Fruit fly (Drosophila melanogaster): ENCODE data around the gene CG44290.

Gene CG44290

dm6 chr3R:27407049-27407448 lies 33.7 kb downstream of the CG44290 start (continued):
- TF ChIP-seq CG6272 (GFP tag; IDR thresholded peaks at IDR 0.05) (peak; percentile 73), CG10959 (GFP tag; IDR thresholded peaks at IDR 0.05) (no peak; the same call in 1 of the 2 replicates), scrt (GFP tag; optimal IDR thresholded peaks at IDR 0.05) (peak; percentile 70), CG10462 (GFP tag; optimal IDR thresholded peaks at IDR 0.05) (no peak), CG12104 (GFP tag; optimal IDR thresholded peaks at IDR 0.05) (peak; percentile 30), CG18599 (GFP tag; optimal IDR thresholded peaks at IDR 0.05) (peak; percentile 78), CG4820 (GFP tag; optimal IDR thresholded peaks at IDR 0.05) (peak; percentile 16), Aef1 (GFP tag; IDR thresholded peaks at IDR 0.05) (peak; percentile 87), inv (GFP tag; IDR thresholded peaks at IDR 0.05; ENCODE audit: partially characterized antibody) (no peak), CG16815 (GFP tag; optimal IDR thresholded peaks at IDR 0.05) (peak; percentile 39), CG8089 (GFP tag; optimal IDR thresholded peaks at IDR 0.05) (no peak), Antp (GFP tag; optimal IDR thresholded peaks at IDR 0.05) (peak; percentile 70), CG11456 (GFP tag; IDR thresholded peaks at IDR 0.05) (peak; percentile 89), pita (GFP tag; optimal IDR thresholded peaks at IDR 0.05) (no peak), kni (GFP tag; optimal IDR thresholded peaks at IDR 0.05) (no peak), tx (GFP tag; optimal IDR thresholded peaks at IDR 0.05) (peak; percentile 66), CG7745 (tag; optimal IDR thresholded peaks at IDR 0.05) (no peak), Gug (GFP tag; IDR thresholded peaks at IDR 0.05) (peak; percentile 75), Dip3 (GFP tag; optimal IDR thresholded peaks at IDR 0.05) (peak; percentile 75), Chrac-16 (GFP tag; optimal IDR thresholded peaks at IDR 0.05) (peak; percentile 63), CrebB (tag; optimal IDR thresholded peaks at IDR 0.05) (peak; percentile 50), ab (GFP tag; optimal IDR thresholded peaks at IDR 0.05) (peak; percentile 31), lbe (GFP tag; optimal IDR thresholded peaks at IDR 0.05) (no peak), CG12299 (tag; optimal IDR thresholded peaks at IDR 0.05) (peak; percentile 8), maf-S (GFP tag; optimal IDR thresholded peaks at IDR 0.05) (peak; percentile 54), D19B (GFP tag; optimal IDR thresholded peaks at IDR 0.05) (peak; percentile 64), CG16779 (GFP tag; IDR thresholded peaks at IDR 0.05) (peak; percentile 86), zfh1 (GFP tag; IDR thresholded peaks at IDR 0.05) (peak; percentile 76), CG4424 (GFP tag; optimal IDR thresholded peaks at IDR 0.05) (peak; percentile 56), CG9215 (GFP tag; IDR thresholded peaks at IDR 0.05) (peak; percentile 82), CG6254 (GFP tag; optimal IDR thresholded peaks at IDR 0.05) (no peak), lmd (GFP tag; IDR thresholded peaks at IDR 0.05) (peak; percentile 93), crc (GFP tag; optimal IDR thresholded peaks at IDR 0.05) (peak; percentile 44), ato (GFP tag; IDR thresholded peaks at IDR 0.05; ENCODE audit: partially characterized antibody) (no peak), E2f1 (GFP tag; IDR thresholded peaks at IDR 0.05) (peak; percentile 64), oc (tag; optimal IDR thresholded peaks at IDR 0.05) (no peak), CG4617 (GFP tag; optimal IDR thresholded peaks at IDR 0.05; ENCODE audit: borderline replicate concordance) (peak; percentile 5), CG10274 (GFP tag; optimal IDR thresholded peaks at IDR 0.05) (peak; percentile 57), Mrtf (GFP tag; IDR thresholded peaks at IDR 0.05) (peak; percentile 80), C15 (GFP tag; IDR thresholded peaks at IDR 0.05) (peak; percentile 69; the same call in 1 of the 3 replicates), CG10543 (GFP tag; optimal IDR thresholded peaks at IDR 0.05) (peak; percentile 87), Mes4 (GFP tag; optimal IDR thresholded peaks at IDR 0.05) (peak; percentile 12), gro (GFP tag; optimal IDR thresholded peaks at IDR 0.05) (peak; percentile 76), CG34422 (GFP tag; IDR thresholded peaks at IDR 0.05) (peak; percentile 76), yki (optimal IDR thresholded peaks at IDR 0.05) (no peak), gce (GFP tag; IDR thresholded peaks at IDR 0.05) (peak; percentile 48; the same call in 1 of the 3 replicates), eyg (GFP tag; optimal IDR thresholded peaks at IDR 0.05) (peak; percentile 37), CG1603 (tag; optimal IDR thresholded peaks at IDR 0.05) (peak; percentile 64), pum (GFP tag; optimal IDR thresholded peaks at IDR 0.05) (peak; percentile 41), bsh (GFP tag; optimal IDR thresholded peaks at IDR 0.05) (peak in 1 of 2 experiments; percentile 55), fd3F (GFP tag; optimal IDR thresholded peaks at IDR 0.05) (peak; percentile 74), klu (GFP tag; IDR thresholded peaks at IDR 0.05) (peak; percentile 81)
